Fruit fly (Drosophila melanogaster): ENCODE results near the gene Hyls1.
A peak's percentile ranks its signal among the peaks of the same experiment; 100 is the strongest.

Gene Hyls1

dm6 chr2L:16302773-16303279 is 49.6 kb downstream of the Hyls1 start, which contains the start of gene GMF (continued):
- TF ChIP-seq scrt (GFP tag; optimal IDR thresholded peaks at IDR 0.05), result no peak
- TF ChIP-seq Eip74EF (GFP tag; optimal IDR thresholded peaks at IDR 0.05), result peak in 1 of 2 experiments; percentile 0
- no peak for TF ChIP-seq wor (GFP tag; IDR thresholded peaks at IDR 0.05)
- peak; percentile 48 for TF ChIP-seq CG4424 (GFP tag; optimal IDR thresholded peaks at IDR 0.05)
- no peak for TF ChIP-seq CG6791 (GFP tag; IDR thresholded peaks at IDR 0.05; ENCODE audit: partially characterized antibody)
- peak; percentile 6 for TF ChIP-seq Six4 (GFP tag; optimal IDR thresholded peaks at IDR 0.05)
- no peak for TF ChIP-seq Hr51 (GFP tag; optimal IDR thresholded peaks at IDR 0.05)
- TF ChIP-seq CG10654 (GFP tag; optimal IDR thresholded peaks at IDR 0.05), result no peak
- TF ChIP-seq CG10959 (GFP tag; IDR thresholded peaks at IDR 0.05), result no peak
- TF ChIP-seq tio (GFP tag; optimal IDR thresholded peaks at IDR 0.05), result no peak
- peak; percentile 26; the same call in 1 of the 2 replicates for TF ChIP-seq Adf1 (GFP tag; IDR thresholded peaks at IDR 0.05)
- no peak for TF ChIP-seq CG11456 (GFP tag; IDR thresholded peaks at IDR 0.05)
- no peak for TF ChIP-seq chif (GFP tag; optimal IDR thresholded peaks at IDR 0.05)
- no peak for TF ChIP-seq gro (GFP tag; optimal IDR thresholded peaks at IDR 0.05)
- peak; percentile 46 for TF ChIP-seq CG15696 (tag; optimal IDR thresholded peaks at IDR 0.05)
- no peak for TF ChIP-seq pan (optimal IDR thresholded peaks at IDR 0.05)
- TF ChIP-seq pan (GFP tag; optimal IDR thresholded peaks at IDR 0.05 in 1 of 2, IDR thresholded peaks at IDR 0.05 in 1 of 2), result peak in 1 of 2 experiments; percentile 27
- TF ChIP-seq CG13894 (tag; optimal IDR thresholded peaks at IDR 0.05), result no peak
- no peak for TF ChIP-seq dmrt99B (tag; optimal IDR thresholded peaks at IDR 0.05)
- peak; percentile 72 for TF ChIP-seq YL-1 (GFP tag; optimal IDR thresholded peaks at IDR 0.05)
- no peak for TF ChIP-seq CG34376 (GFP tag; optimal IDR thresholded peaks at IDR 0.05)
- TF ChIP-seq CG3847 (GFP tag; IDR thresholded peaks at IDR 0.05), result no peak
- TF ChIP-seq Hey (tag; optimal IDR thresholded peaks at IDR 0.05), result no peak
- TF ChIP-seq CG10209 (GFP tag; optimal IDR thresholded peaks at IDR 0.05), result peak; percentile 10
- no peak for TF ChIP-seq Tbp (GFP tag; optimal IDR thresholded peaks at IDR 0.05)
- no peak for TF ChIP-seq ems (GFP tag; optimal IDR thresholded peaks at IDR 0.05)
- TF ChIP-seq tup (GFP tag; optimal IDR thresholded peaks at IDR 0.05), result no peak
- no peak for TF ChIP-seq ara (GFP tag; IDR thresholded peaks at IDR 0.05)
- TF ChIP-seq Sin3A (optimal IDR thresholded peaks at IDR 0.05), result no peak
- TF ChIP-seq CG11398 (GFP tag; optimal IDR thresholded peaks at IDR 0.05), result no peak
- no peak for TF ChIP-seq Aef1 (GFP tag; IDR thresholded peaks at IDR 0.05)
- no peak for TF ChIP-seq CG7372 (GFP tag; IDR thresholded peaks at IDR 0.05)
- no peak for TF ChIP-seq corto (GFP tag; optimal IDR thresholded peaks at IDR 0.05)
- TF ChIP-seq aop (GFP tag; IDR thresholded peaks at IDR 0.05), result no peak
- TF ChIP-seq Mes4 (GFP tag; optimal IDR thresholded peaks at IDR 0.05), result no peak
- TF ChIP-seq gcm (GFP tag; optimal IDR thresholded peaks at IDR 0.05), result peak; percentile 1
- no peak for TF ChIP-seq dati (GFP tag; IDR thresholded peaks at IDR 0.05)
- no peak for TF ChIP-seq CG15073 (GFP tag; optimal IDR thresholded peaks at IDR 0.05)
- TF ChIP-seq Dp (GFP tag; optimal IDR thresholded peaks at IDR 0.05), result peak; percentile 13
- no peak for TF ChIP-seq CG8359 (GFP tag; optimal IDR thresholded peaks at IDR 0.05; ENCODE audit: borderline replicate concordance)
- TF ChIP-seq CG15601 (tag; optimal IDR thresholded peaks at IDR 0.05), result peak; percentile 53
- peak; percentile 53 for TF ChIP-seq Lhr (GFP tag; optimal IDR thresholded peaks at IDR 0.05)
- TF ChIP-seq CG18619 (GFP tag; optimal IDR thresholded peaks at IDR 0.05), result peak; percentile 8
- no peak; the same call in 1 of the 2 replicates for TF ChIP-seq amos (GFP tag; IDR thresholded peaks at IDR 0.05; ENCODE audit: partially characterized antibody)
- no peak for TF ChIP-seq Hmr (GFP tag; optimal IDR thresholded peaks at IDR 0.05)
- no peak for TF ChIP-seq CG11247 (GFP tag; IDR thresholded peaks at IDR 0.05)
- no peak for TF ChIP-seq tgo (GFP tag; IDR thresholded peaks at IDR 0.05)
- TF ChIP-seq CG3281 (GFP tag; optimal IDR thresholded peaks at IDR 0.05), result peak; percentile 6
- peak; percentile 38 for TF ChIP-seq lbe (GFP tag; optimal IDR thresholded peaks at IDR 0.05)
- TF ChIP-seq CG10979 (tag; optimal IDR thresholded peaks at IDR 0.05), result peak; percentile 63
- TF ChIP-seq mam (GFP tag; optimal IDR thresholded peaks at IDR 0.05), result no peak
